Fruit fly (Drosophila melanogaster) whole organism, embryonic: ENCODE results near the gene goe.

Experiments
- CG10321 ChIP-seq: fragments of 200-800 bp; sonication (Bioruptor generic); IDR thresholded peaks from 2 replicates; pipeline ENCODE4 v1.3.6; 2022; ENCODE audit warnings: missing biosample characterization, missing genetic modification characterization
- CG10979 ChIP-seq: fragments of 200-800 bp; sonication (Bioruptor generic); optimal IDR thresholded peaks from 2 replicates; lab custom pipeline; 2018; ENCODE audit warnings: missing biosample characterization, mild to moderate bottlenecking, missing genetic modification characterization, moderate library complexity
- CG11456 ChIP-seq: fragments of 200-800 bp; sonication (Bioruptor generic); IDR thresholded peaks from 3 replicates; pipeline ENCODE4 v1.3.6; 2022; ENCODE audit warnings: missing biosample characterization, missing genetic modification characterization
- CG12155 ChIP-seq: fragments of 200-800 bp; sonication (Bioruptor generic); optimal IDR thresholded peaks from 3 replicates; lab custom pipeline; 2016; ENCODE audit warnings: missing biosample characterization, missing genetic modification characterization
- CG13123 ChIP-seq: fragments of 200-800 bp; sonication (Bioruptor generic); optimal IDR thresholded peaks from 2 replicates; lab custom pipeline; 2016; ENCODE audit warnings: missing biosample characterization, missing genetic modification characterization
- CG14965 ChIP-seq: fragments of 200-800 bp; sonication (Bioruptor generic); optimal IDR thresholded peaks from 2 replicates; lab custom pipeline; 2016; ENCODE audit warnings: missing biosample characterization, missing genetic modification characterization, borderline replicate concordance
- CG15514 ChIP-seq: fragments of 200-800 bp; sonication (Bioruptor generic); optimal IDR thresholded peaks from 3 replicates; lab custom pipeline; 2017; ENCODE audit warnings: missing biosample characterization, missing genetic modification characterization, mild to moderate bottlenecking, moderate library complexity, missing genetic modification reagents
- CG17359 ChIP-seq: fragments of 200-800 bp; sonication (Bioruptor generic); optimal IDR thresholded peaks from 3 replicates; lab custom pipeline; 2018; ENCODE audit warnings: missing biosample characterization, mild to moderate bottlenecking, missing genetic modification characterization, moderate library complexity
- CG1792 ChIP-seq: fragments of 200-800 bp; sonication (Bioruptor generic); optimal IDR thresholded peaks from 2 replicates; lab custom pipeline; 2016; ENCODE audit warnings: missing biosample characterization, missing genetic modification characterization
- CG1832 ChIP-seq: fragments of 200-800 bp; sonication (Bioruptor generic); optimal IDR thresholded peaks from 2 replicates; lab custom pipeline; 2017; ENCODE audit warnings: missing biosample characterization, mild to moderate bottlenecking, missing genetic modification characterization, inconsistent platforms
- CG2120 ChIP-seq: fragments of 200-800 bp; sonication (Bioruptor generic); optimal IDR thresholded peaks from 3 replicates; lab custom pipeline; 2016; ENCODE audit warnings: missing biosample characterization, missing genetic modification characterization
- CG32767 ChIP-seq: fragments of 200-800 bp; sonication (Bioruptor generic); IDR thresholded peaks from 2 replicates; pipeline ENCODE4 v1.3.6; 2022; ENCODE audit warnings: missing biosample characterization, missing genetic modification characterization
- CG34224 ChIP-seq: fragments of 200-800 bp; sonication (Bioruptor generic); IDR thresholded peaks from 3 replicates; pipeline ENCODE4 v1.3.6; 2022; ENCODE audit warnings: missing biosample characterization, missing genetic modification characterization; ENCODE audit not compliant: partially characterized antibody
- CG42726 ChIP-seq: fragments of 200-800 bp; sonication (Bioruptor generic); IDR thresholded peaks from 2 replicates; pipeline ENCODE4 v1.3.6; 2022; ENCODE audit warnings: missing biosample characterization, missing genetic modification characterization; ENCODE audit not compliant: partially characterized antibody
- CG4360 ChIP-seq: fragments of 200-800 bp; sonication (Bioruptor generic); IDR thresholded peaks from 2 replicates; pipeline ENCODE4 v1.3.6; 2022; ENCODE audit warnings: missing biosample characterization, missing genetic modification characterization
- CG5180 ChIP-seq: fragments of 200-800 bp; sonication (Bioruptor generic); optimal IDR thresholded peaks from 3 replicates; lab custom pipeline; 2017; ENCODE audit warnings: missing biosample characterization, missing genetic modification characterization, mild to moderate bottlenecking, moderate library complexity, missing genetic modification reagents
- CG6683 ChIP-seq: fragments of 200-800 bp; sonication (Bioruptor generic); optimal IDR thresholded peaks from 2 replicates; lab custom pipeline; 2017; ENCODE audit warnings: missing biosample characterization, mild to moderate bottlenecking, missing genetic modification characterization, missing genetic modification reagents
- CG8290 ChIP-seq, 3 experiments: fragments of 200-800 bp; sonication (Bioruptor generic); optimal IDR thresholded peaks; 2 replicates each; lab custom pipeline; 2016 to 2019; ENCODE audit warnings: missing biosample characterization in 3 of 3, missing genetic modification characterization in 3 of 3, mild to moderate bottlenecking in 2 of 3, moderate library complexity in 1 of 3
- CG8388 ChIP-seq: fragments of 200-800 bp; sonication (Bioruptor generic); optimal IDR thresholded peaks from 2 replicates; lab custom pipeline; 2019; ENCODE audit warnings: missing biosample characterization, mild to moderate bottlenecking, missing genetic modification characterization, moderate library complexity
- CG8924 ChIP-seq: fragments of 200-800 bp; optimal IDR thresholded peaks from 3 replicates; lab custom pipeline; 2019; ENCODE audit warnings: missing biosample characterization, mild to moderate bottlenecking, missing genetic modification characterization, moderate library complexity
- D ChIP-seq, 2 experiments: fragments of 200-800 bp in 1 of 2; fragments of >200 bp in 1 of 2; sonication (Bioruptor generic) in 1 of 2; optimal IDR thresholded peaks; 2 replicates in 1 of 2; 3 replicates in 1 of 2; lab custom pipeline; 2017; ENCODE audit warnings: mild to moderate bottlenecking in 1 of 2, missing biosample characterization in 1 of 2, missing genetic modification characterization in 1 of 2, missing genetic modification reagents in 1 of 2
- Eip74EF ChIP-seq, 2 experiments: fragments of 200-800 bp in 1 of 2; fragments of >200 bp in 1 of 2; sonication (Bioruptor generic) in 1 of 2; optimal IDR thresholded peaks; 2 replicates each; lab custom pipeline; 2017 to 2019; ENCODE audit warnings: missing biosample characterization in 2 of 2, missing genetic modification characterization in 2 of 2, mild to moderate bottlenecking in 1 of 2, moderate library complexity in 1 of 2
- HLH4C ChIP-seq: fragments of 200-800 bp; sonication (Bioruptor generic); IDR thresholded peaks from 3 replicates; pipeline ENCODE4 v1.3.6; 2022; ENCODE audit warnings: missing biosample characterization, missing genetic modification characterization; ENCODE audit not compliant: partially characterized antibody
- Pdp1 ChIP-seq, 2 experiments: fragments of 200-800 bp; sonication (Bioruptor generic); optimal IDR thresholded peaks; 3 replicates each; lab custom pipeline; 2016; ENCODE audit warnings: missing biosample characterization in 2 of 2, missing genetic modification characterization in 2 of 2, mild to moderate bottlenecking in 1 of 2, moderate library complexity in 1 of 2
- Spps ChIP-seq: fragments of 200-800 bp; sonication (Bioruptor generic); optimal IDR thresholded peaks from 2 replicates; lab custom pipeline; 2018; ENCODE audit warnings: missing biosample characterization, mild to moderate bottlenecking, missing genetic modification characterization
- Sry-β ChIP-seq: fragments of 200-800 bp; sonication (Bioruptor generic); optimal IDR thresholded peaks from 2 replicates; lab custom pipeline; 2018; ENCODE audit warnings: missing biosample characterization, mild to moderate bottlenecking, missing genetic modification characterization, moderate library complexity
- bowl ChIP-seq: fragments of 200-800 bp; sonication (Bioruptor generic); IDR thresholded peaks from 2 replicates; pipeline ENCODE4 v1.3.6; 2022; ENCODE audit warnings: missing biosample characterization, missing genetic modification characterization
- br ChIP-seq: fragments of >200 bp; optimal IDR thresholded peaks from 2 replicates; lab custom pipeline; 2017
- crol ChIP-seq: fragments of 200-800 bp; sonication (Bioruptor generic); IDR thresholded peaks from 2 replicates; pipeline ENCODE4 v1.3.6; 2022; ENCODE audit warnings: missing biosample characterization, missing genetic modification characterization
- gcm ChIP-seq: fragments of 200-800 bp; sonication (Bioruptor generic); optimal IDR thresholded peaks from 2 replicates; lab custom pipeline; 2019; ENCODE audit warnings: missing biosample characterization, mild to moderate bottlenecking, missing genetic modification characterization, moderate library complexity
- hbn ChIP-seq: fragments of 200-800 bp; sonication (Bioruptor generic); IDR thresholded peaks from 2 replicates; pipeline ENCODE4 v1.3.6; 2022; ENCODE audit warnings: missing biosample characterization, missing genetic modification characterization; ENCODE audit not compliant: partially characterized antibody
- kah ChIP-seq: fragments of 200-800 bp; sonication (Bioruptor generic); optimal IDR thresholded peaks from 2 replicates; lab custom pipeline; 2018; ENCODE audit warnings: missing biosample characterization, mild to moderate bottlenecking, missing genetic modification characterization
- kay ChIP-seq: fragments of 200-800 bp; sonication (Bioruptor generic); optimal IDR thresholded peaks from 2 replicates; lab custom pipeline; 2016; ENCODE audit warnings: missing biosample characterization, missing genetic modification characterization
- maf-S ChIP-seq: fragments of 200-800 bp; sonication (Bioruptor generic); optimal IDR thresholded peaks from 2 replicates; lab custom pipeline; 2016; ENCODE audit warnings: missing biosample characterization, missing genetic modification characterization
- onecut ChIP-seq: fragments of 200-800 bp; sonication (Bioruptor generic); IDR thresholded peaks from 2 replicates; pipeline ENCODE4 v1.3.6; 2022; ENCODE audit warnings: missing biosample characterization, missing genetic modification characterization
- row ChIP-seq: fragments of 200-800 bp; sonication (Bioruptor generic); IDR thresholded peaks from 3 replicates; pipeline ENCODE4 v1.3.6; 2022; ENCODE audit warnings: missing biosample characterization, missing genetic modification characterization
- schlank ChIP-seq: fragments of 200-800 bp; sonication (Bioruptor generic); optimal IDR thresholded peaks from 2 replicates; lab custom pipeline; 2018; ENCODE audit warnings: missing biosample characterization, mild to moderate bottlenecking, missing genetic modification characterization
- sens ChIP-seq: fragments of 200-800 bp; sonication (Bioruptor generic); peaks from one replicate; lab custom pipeline; 2016; ENCODE audit warnings: missing biosample characterization, missing genetic modification characterization
- sqz ChIP-seq: fragments of 200-800 bp; sonication (Bioruptor generic); optimal IDR thresholded peaks from 3 replicates; lab custom pipeline; 2018; ENCODE audit warnings: missing biosample characterization, mild to moderate bottlenecking, missing genetic modification characterization
- sr ChIP-seq: fragments of 200-800 bp; sonication (Bioruptor generic); IDR thresholded peaks from 3 replicates; pipeline ENCODE4 v1.3.6; 2022; ENCODE audit warnings: missing biosample characterization, missing genetic modification characterization
- tap ChIP-seq: fragments of 200-800 bp; optimal IDR thresholded peaks from 3 replicates; lab custom pipeline; 2019; ENCODE audit warnings: missing biosample characterization, mild to moderate bottlenecking, missing genetic modification characterization, moderate library complexity
- ttk ChIP-seq: fragments of 200-800 bp; sonication (Bioruptor generic); IDR thresholded peaks from 2 replicates; pipeline ENCODE4 v2.1.2; 2022; ENCODE audit warnings: missing biosample characterization, missing genetic modification characterization
- twi ChIP-seq: fragments of 200-800 bp; optimal IDR thresholded peaks from 2 replicates; lab custom pipeline; 2019; ENCODE audit warnings: missing biosample characterization, mild to moderate bottlenecking, missing genetic modification characterization, moderate library complexity
- vvl ChIP-seq: fragments of 200-800 bp; sonication (Bioruptor generic); IDR thresholded peaks from 2 replicates; pipeline ENCODE4 v1.3.6; 2022; ENCODE audit warnings: missing biosample characterization, missing genetic modification characterization
- yki ChIP-seq: fragments of >200 bp; optimal IDR thresholded peaks from 3 replicates; lab custom pipeline; 2018
- zf30C ChIP-seq: fragments of 200-800 bp; sonication (Bioruptor generic); optimal IDR thresholded peaks from 3 replicates; lab custom pipeline; 2018; ENCODE audit warnings: missing biosample characterization, mild to moderate bottlenecking, missing genetic modification characterization
- zfh1 ChIP-seq: fragments of 200-800 bp; sonication (Bioruptor generic); IDR thresholded peaks from 3 replicates; pipeline ENCODE4 v1.3.6; 2022; ENCODE audit warnings: missing biosample characterization, missing genetic modification characterization

goe gene

dm6 chrX:16799914-16800313 lies 48.2 kb upstream of the goe start (continued):
- TF ChIP-seq row, result peak; percentile 28; the same call in 1 of the 3 replicates
- TF ChIP-seq CG14965 (GFP tag; lab: Kevin White, UChicago), result no peak
- TF ChIP-seq vvl, result 0 out of 2 replicates have a peak, but pooled peaks have one; percentile 8
- no peak for TF ChIP-seq br
- peak; percentile 6 for TF ChIP-seq CG2120 (GFP tag; lab: Kevin White, UChicago)
- peak; percentile 57 for TF ChIP-seq zf30C
- no peak for TF ChIP-seq ttk (GFP tag; lab: Robert Waterston, UW)
- no peak for TF ChIP-seq CG1792 (GFP tag; lab: Kevin White, UChicago)
- TF ChIP-seq zfh1 (GFP tag; lab: Robert Waterston, UW), result no peak
- TF ChIP-seq CG6683, result no peak
- no peak for TF ChIP-seq tap (tag; lab: Kevin White, UChicago)
- no peak for TF ChIP-seq hbn
- no peak for TF ChIP-seq maf-S (GFP tag; lab: Kevin White, UChicago)
- no peak for TF ChIP-seq CG5180 (GFP tag; lab: Kevin White, UChicago)
- TF ChIP-seq CG11456 (GFP tag; lab: Robert Waterston, UW), result no peak
- TF ChIP-seq bowl (GFP tag; lab: Robert Waterston, UW), result no peak
- no peak for TF ChIP-seq CG8290 (GFP tag; optimal IDR thresholded peaks at IDR 0.05; lab: Kevin White, UChicago)
- no peak for TF ChIP-seq CG8290 (tag; optimal IDR thresholded peaks at IDR 0.05; lab: Kevin White, UChicago)

- TF ChIP-seq CG32767 (GFP tag; lab: Robert Waterston, UW) (no peak), sens (GFP tag; lab: Kevin White, UChicago) (peak; percentile 14), crol (GFP tag; lab: Robert Waterston, UW) (peak; percentile 73), sr (GFP tag; lab: Robert Waterston, UW) (peak; percentile 73), HLH4C (GFP tag; lab: Robert Waterston, UW) (no peak), Sry-β (GFP tag; lab: Kevin White, UChicago) (no peak), CG1832 (peak; percentile 81)
- TF ChIP-seq, all 482 proteins: peak for 4
Measured at dm6 chrX:16798166-16798565, 46.5 kb upstream of the goe start.

- no peak for TF ChIP-seq CG42726
- no peak for TF ChIP-seq schlank (tag; lab: Kevin White, UChicago)
- no peak for TF ChIP-seq CG1792 (GFP tag; lab: Kevin White, UChicago)
- TF ChIP-seq gcm, result peak; percentile 8
- no peak for TF ChIP-seq yki (lab: Kevin White, UChicago)
- TF ChIP-seq sqz (GFP tag; lab: Kevin White, UChicago), result peak; percentile 41
- TF ChIP-seq CG4360 (GFP tag; lab: Robert Waterston, UW), result peak; percentile 91
- TF ChIP-seq CG10321 (GFP tag; lab: Robert Waterston, UW), result peak; percentile 74
- peak; percentile 66 for TF ChIP-seq onecut
- no peak for TF ChIP-seq CG12155
- 0 out of 3 replicates have a peak, but pooled peaks have one; percentile 32 for TF ChIP-seq CG34224 (GFP tag; lab: Robert Waterston, UW)
- TF ChIP-seq Pdp1 (GFP tag; optimal IDR thresholded peaks at IDR 0.05; lab: Kevin White, UChicago), result no peak
- TF ChIP-seq CG17359, result no peak
- TF ChIP-seq CG10979, result no peak
- no peak for TF ChIP-seq CG13123 (GFP tag; lab: Kevin White, UChicago)
- TF ChIP-seq twi, result peak; percentile 26
- peak; percentile 53 for TF ChIP-seq CG15514 (GFP tag; lab: Kevin White, UChicago)
- no peak for TF ChIP-seq D (optimal IDR thresholded peaks at IDR 0.05; lab: Kevin White, UChicago)
- TF ChIP-seq D (GFP tag; optimal IDR thresholded peaks at IDR 0.05; lab: Kevin White, UChicago), result peak; percentile 25
- peak; percentile 33 for TF ChIP-seq CG1832
- TF ChIP-seq CG8388 (GFP tag; lab: Kevin White, UChicago), result no peak
- TF ChIP-seq kay (GFP tag; lab: Kevin White, UChicago), result no peak
- TF ChIP-seq Eip74EF (GFP tag; optimal IDR thresholded peaks at IDR 0.05; lab: Kevin White, UChicago), result peak in 1 of 2 experiments; percentile 18
- TF ChIP-seq Spps, result no peak
- peak; percentile 73 for TF ChIP-seq kah
- peak; percentile 5 for TF ChIP-seq CG8924
Measured at dm6 chrX:16793129-16793748, 41.5 kb upstream of the goe start.
